Worm (Caenorhabditis elegans): ENCODE results near the gene Y66C5A.1.

The Y66C5A.1 gene

ce11 chrX:14503282-14503681, 48.0 kb upstream of the Y66C5A.1 start:
- TF ChIP-seq ces-1 (GFP tag; optimal IDR thresholded peaks at IDR 0.05) (no peak), mep-1 (tag; optimal IDR thresholded peaks at IDR 0.05) (no peak), ZK546.5 (tag; optimal IDR thresholded peaks at IDR 0.05) (no peak), spr-1 (tag; optimal IDR thresholded peaks at IDR 0.05) (no peak), unc-62 (GFP tag; optimal IDR thresholded peaks at IDR 0.05 in 1 of 2) (peak in 1 of 2 experiments; percentile 19), unc-62 (tag; optimal IDR thresholded peaks at IDR 0.05) (no peak), pqm-1 (tag; optimal IDR thresholded peaks at IDR 0.05) (no peak), F37D6.2 (tag; optimal IDR thresholded peaks at IDR 0.05) (no peak), tra-1 (GFP tag; IDR thresholded peaks at IDR 0.05) (peak; percentile 58; the same call in 1 of the 2 replicates), nhr-28 (tag; optimal IDR thresholded peaks at IDR 0.05) (peak; percentile 31), lin-39 (tag; optimal IDR thresholded peaks at IDR 0.05) (no peak), nhr-11 (tag; optimal IDR thresholded peaks at IDR 0.05) (no peak), Y75B8A.6 (GFP tag; IDR thresholded peaks at IDR 0.05) (no peak), mxl-3 (GFP tag; optimal IDR thresholded peaks at IDR 0.05) (peak; percentile 7), nhr-76 (tag; optimal IDR thresholded peaks at IDR 0.05) (no peak), hlh-30 (tag; optimal IDR thresholded peaks at IDR 0.05; ENCODE audit: insufficient read depth) (peak; percentile 25), dmd-6 (GFP tag; IDR thresholded peaks at IDR 0.05) (peak; percentile 52), lsy-2 (tag; optimal IDR thresholded peaks at IDR 0.05) (peak in 1 of 2 experiments; percentile 3), ZK337.2 (GFP tag; IDR thresholded peaks at IDR 0.05) (no peak), ama-1 (optimal IDR thresholded peaks at IDR 0.05) (no peak), hlh-11 (tag; optimal IDR thresholded peaks at IDR 0.05) (peak; percentile 69), daf-16 (GFP tag; optimal IDR thresholded peaks at IDR 0.05) (peak in 1 of 2 experiments; percentile 56), daf-16 (tag; optimal IDR thresholded peaks at IDR 0.05) (no peak), nhr-111 (GFP tag; optimal IDR thresholded peaks at IDR 0.05) (no peak), vab-7 (GFP tag; IDR thresholded peaks at IDR 0.05) (no peak), nhr-48 (tag; optimal IDR thresholded peaks at IDR 0.05) (peak; percentile 18)

- TF ChIP-seq mdt-29 (GFP tag; IDR thresholded peaks at IDR 0.05) (0 out of 2 replicates have a peak, but pooled peaks have one; percentile 63), unc-62 (GFP tag; optimal IDR thresholded peaks at IDR 0.05 in 1 of 2) (peak; percentile 57 to 99), unc-62 (tag; optimal IDR thresholded peaks at IDR 0.05) (no peak), nhr-28 (tag; optimal IDR thresholded peaks at IDR 0.05) (peak; percentile 92), hlh-30 (tag; optimal IDR thresholded peaks at IDR 0.05; ENCODE audit: insufficient read depth) (peak; percentile 92), zfp-2 (tag; optimal IDR thresholded peaks at IDR 0.05) (no peak), Y75B8A.6 (GFP tag; IDR thresholded peaks at IDR 0.05) (no peak), pqm-1 (tag; optimal IDR thresholded peaks at IDR 0.05) (peak; percentile 76), ceh-28 (tag; optimal IDR thresholded peaks at IDR 0.05) (no peak), ama-1 (optimal IDR thresholded peaks at IDR 0.05) (no peak), hlh-11 (tag; optimal IDR thresholded peaks at IDR 0.05) (peak; percentile 95), aha-1 (tag) (peak; percentile 90), mep-1 (tag; optimal IDR thresholded peaks at IDR 0.05) (peak; percentile 80), ceh-20 (GFP tag; IDR thresholded peaks at IDR 0.05) (peak; percentile 96), zfp-3 (GFP tag; conservative IDR thresholded peaks at IDR 0.05) (peak; percentile 14; the same call in 1 of the 2 replicates), nhr-25 (tag; optimal IDR thresholded peaks at IDR 0.05; ENCODE audit: borderline replicate concordance, insufficient read depth) (peak; percentile 1), mdl-1 (tag; optimal IDR thresholded peaks at IDR 0.05) (peak in 1 of 2 experiments; percentile 81), tra-1 (GFP tag; IDR thresholded peaks at IDR 0.05) (peak; percentile 71; the same call in 1 of the 2 replicates), egl-43 (GFP tag; IDR thresholded peaks at IDR 0.05) (no peak), spr-1 (tag; optimal IDR thresholded peaks at IDR 0.05) (peak; percentile 19), madf-5 (GFP tag; IDR thresholded peaks at IDR 0.05) (no peak), F44E2.7 (GFP tag; IDR thresholded peaks at IDR 0.05) (no peak), nhr-102 (tag; optimal IDR thresholded peaks at IDR 0.05) (peak; percentile 94), T20F7.1 (GFP tag; optimal IDR thresholded peaks at IDR 0.05) (peak; percentile 80), lin-1 (GFP tag; IDR thresholded peaks at IDR 0.05) (peak; percentile 82), dmd-6 (GFP tag; IDR thresholded peaks at IDR 0.05) (peak; percentile 94), php-3 (GFP tag; IDR thresholded peaks at IDR 0.05) (peak; percentile 97), daf-12 (tag; optimal IDR thresholded peaks at IDR 0.05) (no peak), nhr-48 (tag; optimal IDR thresholded peaks at IDR 0.05) (peak; percentile 92), vab-7 (GFP tag; IDR thresholded peaks at IDR 0.05) (no peak), cey-2 (tag; optimal IDR thresholded peaks at IDR 0.05; ENCODE audit: borderline replicate concordance, insufficient read depth) (peak; percentile 24), fkh-10 (GFP tag; optimal IDR thresholded peaks at IDR 0.05) (no peak), nhr-76 (tag; optimal IDR thresholded peaks at IDR 0.05) (no peak), lin-38 (GFP tag; IDR thresholded peaks at IDR 0.05) (peak; percentile 47; the same call in 1 of the 2 replicates), hif-1 (tag; optimal IDR thresholded peaks at IDR 0.05) (peak in 1 of 2 experiments; percentile 71), F37D6.2 (tag; optimal IDR thresholded peaks at IDR 0.05) (no peak), nhr-11 (tag; optimal IDR thresholded peaks at IDR 0.05) (no peak)
These were observed 46.8 kb upstream of the Y66C5A.1 start for ce11 chrX:14502116-14502587.

All from whole organism, L4 larva.